Worm (Caenorhabditis elegans) whole organism, L2 larva: Measurements from ENCODE around the gene rab-3.

ENCODE experiments used
- C34F6.9 ChIP-seq: fragments of 150-350 bp; optimal IDR thresholded peaks from 2 replicates; lab custom pipeline; 2014; ENCODE audit warnings: missing biosample characterization, missing genetic modification characterization
- R02D3.7 ChIP-seq: fragments of 150-350 bp; optimal IDR thresholded peaks from 2 replicates; lab custom pipeline; 2014; ENCODE audit warnings: missing biosample characterization, missing genetic modification characterization
- ZK546.5 ChIP-seq: sonication (generic microtip); optimal IDR thresholded peaks from 2 replicates; lab custom pipeline; 2017; ENCODE audit warnings: missing biosample characterization, missing genetic modification characterization
- alr-1 ChIP-seq: fragments of 150-350 bp; optimal IDR thresholded peaks from 2 replicates; lab custom pipeline; 2014; ENCODE audit warnings: missing biosample characterization, missing genetic modification characterization
- aly-2 ChIP-seq: fragments of 150-350 bp; optimal IDR thresholded peaks from 2 replicates; lab custom pipeline; 2014; ENCODE audit warnings: missing biosample characterization, missing genetic modification characterization
- blmp-1 ChIP-seq: sonication (generic microtip); optimal IDR thresholded peaks from 2 replicates; lab custom pipeline; 2017; ENCODE audit warnings: missing genetic modification characterization, mild to moderate bottlenecking, missing compliant biosample characterization, antibody characterized with exemption, moderate library complexity; ENCODE audit not compliant: insufficient read depth
- ceh-16 ChIP-seq: fragments of 150-350 bp; optimal IDR thresholded peaks from 2 replicates; lab custom pipeline; 2014; ENCODE audit warnings: missing biosample characterization, missing genetic modification characterization
- ceh-82 ChIP-seq: fragments of 150-350 bp; optimal IDR thresholded peaks from 2 replicates; lab custom pipeline; 2014; ENCODE audit warnings: missing biosample characterization, missing genetic modification characterization
- crh-2 ChIP-seq: sonication (generic microtip); optimal IDR thresholded peaks from 2 replicates; lab custom pipeline; 2017; ENCODE audit warnings: missing biosample characterization, missing genetic modification characterization
- egl-27 ChIP-seq: sonication (generic microtip); optimal IDR thresholded peaks from 3 replicates; lab custom pipeline; 2017; ENCODE audit warnings: missing biosample characterization, missing genetic modification reagents, missing genetic modification characterization
- elt-1 ChIP-seq: fragments of 150-350 bp; optimal IDR thresholded peaks from 2 replicates; lab custom pipeline; 2014; ENCODE audit warnings: missing biosample characterization, missing genetic modification characterization
- fos-1 ChIP-seq: fragments of 150-350 bp; optimal IDR thresholded peaks from 2 replicates; lab custom pipeline; 2014; ENCODE audit warnings: missing biosample characterization, missing genetic modification characterization
- gmeb-1 ChIP-seq: fragments of 150-350 bp; optimal IDR thresholded peaks from 2 replicates; lab custom pipeline; 2014; ENCODE audit warnings: missing biosample characterization, missing genetic modification characterization
- lin-11 ChIP-seq: fragments of 150-350 bp; sonication (generic microtip); optimal IDR thresholded peaks from 2 replicates; lab custom pipeline; 2014; ENCODE audit warnings: missing biosample characterization, missing genetic modification characterization, inconsistent platforms, mixed read lengths
- lin-13 ChIP-seq: fragments of 150-350 bp; optimal IDR thresholded peaks from 2 replicates; lab custom pipeline; 2014; ENCODE audit warnings: missing biosample characterization, missing genetic modification reagents, missing genetic modification characterization
- lin-39 ChIP-seq: fragments of 150-350 bp; optimal IDR thresholded peaks from 2 replicates; lab custom pipeline; 2014; ENCODE audit warnings: missing biosample characterization, missing genetic modification reagents, missing genetic modification characterization
- lsy-2 ChIP-seq, 2 experiments: fragments of 150-350 bp in 1 of 2; sonication (generic microtip) in 1 of 2; optimal IDR thresholded peaks; 2 replicates each; lab custom pipeline; 2014 to 2017; ENCODE audit warnings: missing biosample characterization in 2 of 2, missing genetic modification characterization in 2 of 2
- mab-5 ChIP-seq: fragments of 150-350 bp; optimal IDR thresholded peaks from 2 replicates; lab custom pipeline; 2014; ENCODE audit warnings: missing biosample characterization, missing genetic modification characterization
- mdl-1 ChIP-seq, 2 experiments: fragments of 150-350 bp in 1 of 2; sonication (generic microtip) in 1 of 2; optimal IDR thresholded peaks; 2 replicates each; lab custom pipeline; 2017; ENCODE audit warnings: missing biosample characterization in 2 of 2, missing genetic modification characterization in 2 of 2
- nhr-10 ChIP-seq: sonication (generic microtip); optimal IDR thresholded peaks from 2 replicates; lab custom pipeline; 2017; ENCODE audit warnings: missing biosample characterization, missing genetic modification characterization
- nhr-11 ChIP-seq: fragments of 150-350 bp; optimal IDR thresholded peaks from 2 replicates; lab custom pipeline; 2014; ENCODE audit warnings: missing biosample characterization, missing genetic modification characterization
- nhr-12 ChIP-seq: fragments of 150-350 bp; optimal IDR thresholded peaks from 2 replicates; lab custom pipeline; 2014; ENCODE audit warnings: missing biosample characterization, missing genetic modification characterization
- nhr-129 ChIP-seq: fragments of 150-350 bp; optimal IDR thresholded peaks from 2 replicates; lab custom pipeline; 2014; ENCODE audit warnings: missing biosample characterization, missing genetic modification characterization
- nhr-21 ChIP-seq: fragments of 150-350 bp; optimal IDR thresholded peaks from 2 replicates; lab custom pipeline; 2014; ENCODE audit warnings: missing biosample characterization, missing genetic modification characterization
- nhr-23 ChIP-seq: fragments of 150-350 bp; optimal IDR thresholded peaks from 2 replicates; lab custom pipeline; 2014; ENCODE audit warnings: missing biosample characterization, missing genetic modification reagents, missing genetic modification characterization
- nhr-25 ChIP-seq: fragments of 150-350 bp; sonication (generic microtip); optimal IDR thresholded peaks from 3 replicates; lab custom pipeline; 2014; ENCODE audit warnings: missing biosample characterization, missing genetic modification characterization
- nhr-77 ChIP-seq: fragments of 150-350 bp; optimal IDR thresholded peaks from 2 replicates; lab custom pipeline; 2014; ENCODE audit warnings: missing biosample characterization, missing genetic modification characterization
- sem-4 ChIP-seq: fragments of 150-350 bp; optimal IDR thresholded peaks from 2 replicates; lab custom pipeline; 2014; ENCODE audit warnings: missing biosample characterization, missing genetic modification reagents, missing genetic modification characterization
- snpc-4 ChIP-seq: fragments of 150-350 bp; optimal IDR thresholded peaks from 2 replicates; lab custom pipeline; 2014; ENCODE audit warnings: missing biosample characterization, missing genetic modification characterization
- unc-39 ChIP-seq: fragments of 150-350 bp; optimal IDR thresholded peaks from 2 replicates; lab custom pipeline; 2014; ENCODE audit warnings: missing biosample characterization, missing genetic modification characterization
- unc-55 ChIP-seq: fragments of 150-350 bp; sonication (generic microtip); optimal IDR thresholded peaks from 3 replicates; lab custom pipeline; 2014; ENCODE audit warnings: missing biosample characterization, missing genetic modification reagents, missing genetic modification characterization
- unc-62 ChIP-seq: fragments of 150-350 bp; optimal IDR thresholded peaks from 2 replicates; lab custom pipeline; 2014; ENCODE audit warnings: missing biosample characterization, missing genetic modification reagents, missing genetic modification characterization
- ztf-11 ChIP-seq: sonication (generic microtip); optimal IDR thresholded peaks from 2 replicates; lab custom pipeline; 2017; ENCODE audit warnings: missing biosample characterization, missing genetic modification characterization
- ztf-4 ChIP-seq: fragments of 150-350 bp; optimal IDR thresholded peaks from 2 replicates; lab custom pipeline; 2014; ENCODE audit warnings: missing biosample characterization, missing genetic modification characterization

Gene rab-3

DNA sequence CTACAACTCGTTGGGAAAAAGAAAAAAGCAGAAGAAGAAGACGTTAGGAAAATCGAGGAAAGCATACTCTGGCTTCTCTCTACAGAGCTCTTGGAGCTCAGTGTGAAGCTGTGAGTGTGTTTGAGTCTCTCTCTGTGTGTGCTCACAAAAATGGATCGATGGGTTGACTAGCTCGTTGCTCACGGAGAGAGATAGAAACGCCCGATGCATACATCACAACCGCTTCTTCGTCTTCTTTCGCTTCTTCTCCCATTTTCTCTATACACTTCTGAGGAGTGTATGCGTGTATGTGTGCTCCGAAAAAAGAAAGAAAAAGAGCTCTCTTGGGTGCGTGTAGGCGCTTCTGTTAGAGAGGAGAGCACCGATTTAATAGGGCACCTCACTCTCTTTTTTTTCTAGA lies 2.6 kb downstream of the rab-3 start (continued):
- TF ChIP-seq blmp-1 (tag; lab: Kevin White, UChicago) (no peak), nhr-12 (tag; lab: Kevin White, UChicago) (no peak), nhr-129 (tag; lab: Kevin White, UChicago) (peak; percentile 89), ztf-11 (tag; lab: Kevin White, UChicago) (no peak), nhr-77 (tag; lab: Kevin White, UChicago) (no peak), nhr-21 (tag; lab: Kevin White, UChicago) (no peak), ceh-16 (tag; lab: Kevin White, UChicago) (no peak), nhr-10 (tag; lab: Kevin White, UChicago) (no peak), lsy-2 (tag; optimal IDR thresholded peaks at IDR 0.05; lab: Kevin White, UChicago) (peak; percentile 22 to 59), egl-27 (tag; lab: Kevin White, UChicago) (no peak), C34F6.9 (tag; lab: Kevin White, UChicago) (peak; percentile 88), sem-4 (tag; lab: Kevin White, UChicago) (peak; percentile 53), aly-2 (tag; lab: Kevin White, UChicago) (no peak), fos-1 (tag; lab: Kevin White, UChicago) (no peak), mdl-1 (tag; optimal IDR thresholded peaks at IDR 0.05; lab: Kevin White, UChicago) (peak in 1 of 2 experiments; percentile 55), nhr-11 (no peak), crh-2 (tag; lab: Kevin White, UChicago) (peak; percentile 80), lin-11 (tag; lab: Kevin White, UChicago) (peak; percentile 89), nhr-25 (no peak), nhr-23 (tag; lab: Kevin White, UChicago) (no peak), mab-5 (peak; percentile 49), alr-1 (tag; lab: Kevin White, UChicago) (no peak), ceh-82 (tag; lab: Kevin White, UChicago) (peak; percentile 3), R02D3.7 (tag; lab: Kevin White, UChicago) (no peak)

DNA sequence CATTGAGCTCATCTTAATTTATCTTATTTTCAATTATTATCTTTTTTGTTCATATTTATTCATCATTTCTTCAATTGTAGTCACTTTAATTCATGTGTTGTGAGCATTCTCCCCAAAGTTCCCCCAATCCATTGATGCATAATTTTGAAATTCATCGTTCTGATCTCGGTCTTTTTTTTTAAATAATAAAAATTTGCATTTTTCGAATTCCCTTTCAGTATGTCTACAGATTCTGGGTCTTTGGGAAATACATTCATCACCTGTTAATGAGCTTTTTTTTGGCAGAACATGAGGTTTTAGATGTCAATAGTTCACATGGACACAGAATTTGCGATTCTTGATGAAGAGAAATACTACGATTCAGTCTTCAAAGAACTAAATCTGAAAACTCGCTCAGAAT lies 7.8 kb downstream of the rab-3 start, which contains the start of gene damt-1:
damt-1 (plus strand) TSS at position 301 of the 400 bp plus-strand sequence.
- TF ChIP-seq elt-1 (tag; lab: Kevin White, UChicago), result no peak

ce11 chrII:5717831-5718230 lies 9.8 kb downstream of the rab-3 start, which contains the start of gene zipt-3:
TSS of gene zipt-3 (plus strand) at chrII:5718131.
- TF ChIP-seq nhr-12 (tag; lab: Kevin White, UChicago) (no peak), ceh-82 (tag; lab: Kevin White, UChicago) (no peak), elt-1 (tag; lab: Kevin White, UChicago) (no peak), nhr-23 (tag; lab: Kevin White, UChicago) (no peak), blmp-1 (tag; lab: Kevin White, UChicago) (no peak), snpc-4 (tag; lab: Kevin White, UChicago) (no peak), egl-27 (tag; lab: Kevin White, UChicago) (no peak), nhr-25 (no peak), lin-39 (tag; lab: Kevin White, UChicago) (no peak), fos-1 (tag; lab: Kevin White, UChicago) (no peak), ZK546.5 (tag; lab: Kevin White, UChicago) (no peak), nhr-21 (tag; lab: Kevin White, UChicago) (no peak), unc-62 (GFP tag; lab: Kevin White, UChicago) (no peak), nhr-77 (tag; lab: Kevin White, UChicago) (no peak), gmeb-1 (no peak), unc-55 (GFP tag; lab: Kevin White, UChicago) (no peak), mab-5 (no peak), unc-39 (tag; lab: Kevin White, UChicago) (no peak), mdl-1 (tag; optimal IDR thresholded peaks at IDR 0.05; lab: Kevin White, UChicago) (no peak)

- TF ChIP-seq nhr-10 (tag; lab: Kevin White, UChicago), result no peak
- no peak for TF ChIP-seq ceh-16 (tag; lab: Kevin White, UChicago)
- no peak for TF ChIP-seq lsy-2 (tag; optimal IDR thresholded peaks at IDR 0.05; lab: Kevin White, UChicago)
- TF ChIP-seq ztf-4 (tag; lab: Kevin White, UChicago), result no peak
- TF ChIP-seq alr-1 (tag; lab: Kevin White, UChicago), result no peak
- no peak for TF ChIP-seq nhr-12 (tag; lab: Kevin White, UChicago)
- TF ChIP-seq sem-4 (tag; lab: Kevin White, UChicago), result no peak
- no peak for TF ChIP-seq egl-27 (tag; lab: Kevin White, UChicago)
- no peak for TF ChIP-seq aly-2 (tag; lab: Kevin White, UChicago)
- no peak for TF ChIP-seq lin-13 (GFP tag; lab: Kevin White, UChicago)
- no peak for TF ChIP-seq nhr-23 (tag; lab: Kevin White, UChicago)
- no peak for TF ChIP-seq nhr-77 (tag; lab: Kevin White, UChicago)
These were observed 11.8 kb downstream of the rab-3 start, which contains the start of the genes C18A3.10 and C18A3.3 for ce11 chrII:5715745-5716357. TSS of gene C18A3.10 (minus strand) at chrII:5715845. TSS of gene C18A3.3 (plus strand) at chrII:5716307.
